Worm (Caenorhabditis elegans) whole organism, early embryonic: Measurements from ENCODE around the gene islo-1.
"Not testable (repeated sequence)": the region's sequence is repeated elsewhere in the genome, so short reads cannot be mapped to it uniquely, and the experiment has no call there.

ENCODE experiments used
- B0310.2 ChIP-seq: sonication (generic microtip); optimal IDR thresholded peaks from 2 replicates; lab custom pipeline; 2016; ENCODE audit warnings: mild to moderate bottlenecking, missing genetic modification characterization, missing compliant biosample characterization
- F13C5.2 ChIP-seq: sonication (generic microtip); optimal IDR thresholded peaks from 2 replicates; lab custom pipeline; 2017; ENCODE audit warnings: mild to moderate bottlenecking, missing genetic modification characterization, inconsistent platforms, missing compliant biosample characterization
- aly-1 ChIP-seq: sonication (generic microtip); optimal IDR thresholded peaks from 2 replicates; lab custom pipeline; 2016; ENCODE audit warnings: missing genetic modification characterization, missing compliant biosample characterization
- ama-1 ChIP-seq: fragments of 150-350 bp; optimal IDR thresholded peaks from 2 replicates; lab custom pipeline; 2014
- ceh-13 ChIP-seq: fragments of 200-800 bp; sonication (Bioruptor generic); optimal IDR thresholded peaks from 2 replicates; lab custom pipeline; 2018; ENCODE audit warnings: mild to moderate bottlenecking, missing genetic modification characterization, missing compliant biosample characterization
- ceh-36 ChIP-seq: sonication (generic microtip); optimal IDR thresholded peaks from 2 replicates; lab custom pipeline; 2016; ENCODE audit warnings: missing genetic modification characterization, inconsistent platforms, missing compliant biosample characterization
- ets-7 ChIP-seq: sonication (generic microtip); optimal IDR thresholded peaks from 2 replicates; lab custom pipeline; 2016; ENCODE audit warnings: missing genotype, missing genetic modification characterization, missing compliant biosample characterization
- flt-1 ChIP-seq: fragments of 200-800 bp; sonication (Bioruptor generic); IDR thresholded peaks from 2 replicates; pipeline ENCODE4 v1.3.6; 2022; ENCODE audit warnings: missing genetic modification characterization, missing compliant biosample characterization
- hmbx-1 ChIP-seq: sonication (generic microtip); optimal IDR thresholded peaks from 2 replicates; lab custom pipeline; 2016; ENCODE audit warnings: mild to moderate bottlenecking, missing genetic modification characterization, missing compliant biosample characterization
- hmg-4 ChIP-seq: fragments of 200-800 bp; sonication (Bioruptor generic); optimal IDR thresholded peaks from 2 replicates; lab custom pipeline; 2018; ENCODE audit warnings: mild to moderate bottlenecking, missing genetic modification characterization, missing compliant biosample characterization
- hnd-1 ChIP-seq: sonication (generic microtip); optimal IDR thresholded peaks from 2 replicates; lab custom pipeline; 2016; ENCODE audit warnings: missing genetic modification characterization, missing compliant biosample characterization
- pes-1 ChIP-seq: fragments of 200-800 bp; sonication (Bioruptor generic); IDR thresholded peaks from 2 replicates; pipeline ENCODE4 v1.3.6; 2022; ENCODE audit warnings: missing genetic modification reagents, missing genetic modification characterization, missing compliant biosample characterization
- scrt-1 ChIP-seq: fragments of 200-800 bp; sonication (Bioruptor generic); IDR thresholded peaks from 2 replicates; pipeline ENCODE4 v1.3.6; 2022; ENCODE audit warnings: missing genetic modification characterization, missing compliant biosample characterization
- sea-1 ChIP-seq: fragments of 200-800 bp; sonication (Bioruptor generic); conservative IDR thresholded peaks from 2 replicates; pipeline ENCODE4 v1.3.6; 2022; ENCODE audit warnings: missing genetic modification characterization, missing compliant biosample characterization
- tbx-11 ChIP-seq: fragments of 200-800 bp; sonication (Bioruptor generic); IDR thresholded peaks from 2 replicates; pipeline ENCODE4 v1.3.6; 2022; ENCODE audit warnings: missing genetic modification characterization, missing compliant biosample characterization
- tbx-37 ChIP-seq: fragments of 200-800 bp; sonication (Bioruptor generic); conservative IDR thresholded peaks from 2 replicates; pipeline ENCODE4 v1.3.6; 2022; ENCODE audit warnings: missing genetic modification reagents, missing genetic modification characterization, missing compliant biosample characterization
- tra-4 ChIP-seq: sonication (generic microtip); optimal IDR thresholded peaks from 2 replicates; lab custom pipeline; 2017; ENCODE audit warnings: missing genetic modification characterization, missing compliant biosample characterization

Gene islo-1

ce11 chrIV:8122349-8122748 is 13.8 kb upstream of the islo-1 start, which contains the start of gene erp-44.3:
erp-44.3 (plus strand) TSS chrIV:8122649.
- TF ChIP-seq tbx-11; B0310.2; hmbx-1 (tag; lab: Kevin White, UChicago): not testable (repeated sequence)

- TF ChIP-seq pes-1 (GFP tag; lab: Robert Waterston, UW) (no peak), hmg-4 (GFP tag; lab: Kevin White, UChicago) (no peak), tbx-37 (GFP tag; lab: Robert Waterston, UW) (no peak), aly-1 (tag; lab: Kevin White, UChicago) (no peak), F13C5.2 (tag; lab: Kevin White, UChicago) (no peak), B0310.2 (no peak), hmbx-1 (tag; lab: Kevin White, UChicago) (no peak), ceh-36 (tag; lab: Kevin White, UChicago) (no peak), scrt-1 (GFP tag; lab: Robert Waterston, UW) (no peak), ama-1 (lab: Kevin White, UChicago) (no peak), tbx-11 (no peak)
Observed at ce11 chrIV:8126902-8127301, 9.3 kb upstream of the islo-1 start, which contains the start of gene ceph-41. ceph-41 (plus strand) TSS chrIV:8127202.

ce11 chrIV:8127430-8127829 is 8.8 kb upstream of the islo-1 start:
- TF ChIP-seq aly-1 (tag; lab: Kevin White, UChicago) (no peak), ama-1 (lab: Kevin White, UChicago) (no peak)

ce11 chrIV:8130131-8130611 is 6.0 kb upstream of the islo-1 start, which contains the start of the genes ndub-11 and moc-3:
ndub-11 (minus strand) TSS chrIV:8130231.
moc-3 (plus strand) TSS chrIV:8130561.
- TF ChIP-seq aly-1 (tag; lab: Kevin White, UChicago): no peak
- TF ChIP-seq ets-7 (tag; lab: Kevin White, UChicago): no peak
- TF ChIP-seq ceh-36 (tag; lab: Kevin White, UChicago): no peak
- no peak for TF ChIP-seq flt-1 (GFP tag; lab: Robert Waterston, UW)
- TF ChIP-seq tbx-11: no peak
- TF ChIP-seq ama-1 (lab: Kevin White, UChicago): no peak
- no peak for TF ChIP-seq tbx-37 (GFP tag; lab: Robert Waterston, UW)
- no peak for TF ChIP-seq ceh-13 (GFP tag; lab: Kevin White, UChicago)
- no peak for TF ChIP-seq B0310.2
- TF ChIP-seq tra-4 (tag; lab: Kevin White, UChicago): no peak

ce11 chrIV:8133536-8133935 is 2.7 kb upstream of the islo-1 start, which contains the start of gene sph-1:
sph-1 (minus strand) TSS chrIV:8133558.
- no peak for TF ChIP-seq ets-7 (tag; lab: Kevin White, UChicago)
- TF ChIP-seq scrt-1 (GFP tag; lab: Robert Waterston, UW): no peak
- no peak for TF ChIP-seq F13C5.2 (tag; lab: Kevin White, UChicago)
- no peak for TF ChIP-seq pes-1 (GFP tag; lab: Robert Waterston, UW)
- no peak for TF ChIP-seq hnd-1 (tag; lab: Kevin White, UChicago)
- TF ChIP-seq ama-1 (lab: Kevin White, UChicago): no peak
- no peak for TF ChIP-seq hmbx-1 (tag; lab: Kevin White, UChicago)
- TF ChIP-seq tbx-37 (GFP tag; lab: Robert Waterston, UW): no peak
- no peak for TF ChIP-seq B0310.2
- TF ChIP-seq ceh-13 (GFP tag; lab: Kevin White, UChicago): no peak
- TF ChIP-seq ceh-36 (tag; lab: Kevin White, UChicago): no peak

- TF ChIP-seq F13C5.2 (tag; lab: Kevin White, UChicago): no peak
- no peak for TF ChIP-seq ceh-36 (tag; lab: Kevin White, UChicago)
- no peak for TF ChIP-seq hmbx-1 (tag; lab: Kevin White, UChicago)
- no peak for TF ChIP-seq scrt-1 (GFP tag; lab: Robert Waterston, UW)
- no peak for TF ChIP-seq ets-7 (tag; lab: Kevin White, UChicago)
- no peak for TF ChIP-seq hmg-4 (GFP tag; lab: Kevin White, UChicago)
- no peak for TF ChIP-seq hnd-1 (tag; lab: Kevin White, UChicago)
- no peak for TF ChIP-seq B0310.2
- TF ChIP-seq tra-4 (tag; lab: Kevin White, UChicago): no peak
- no peak for TF ChIP-seq flt-1 (GFP tag; lab: Robert Waterston, UW)
- no peak for TF ChIP-seq aly-1 (tag; lab: Kevin White, UChicago)
- TF ChIP-seq ceh-13 (GFP tag; lab: Kevin White, UChicago): no peak
- no peak for TF ChIP-seq sea-1 (GFP tag; lab: Robert Waterston, UW)
- no peak for TF ChIP-seq tbx-37 (GFP tag; lab: Robert Waterston, UW)
- no peak for TF ChIP-seq ama-1 (lab: Kevin White, UChicago)
- no peak for TF ChIP-seq tbx-11
- TF ChIP-seq pes-1 (GFP tag; lab: Robert Waterston, UW): no peak
Observed at ce11 chrIV:8136548-8136947, 359 bp downstream of the islo-1 start.

ce11 chrIV:8138984-8139383 is 2.8 kb downstream of the islo-1 start, which contains the start of gene pmk-3:
pmk-3 (plus strand) TSS chrIV:8139219.
- TF ChIP-seq pes-1 (GFP tag; lab: Robert Waterston, UW) (no peak), tbx-37 (GFP tag; lab: Robert Waterston, UW) (no peak), ets-7 (tag; lab: Kevin White, UChicago) (no peak), hnd-1 (tag; lab: Kevin White, UChicago) (no peak), hmbx-1 (tag; lab: Kevin White, UChicago) (no peak), ceh-13 (GFP tag; lab: Kevin White, UChicago) (no peak), tbx-11 (no peak), tra-4 (tag; lab: Kevin White, UChicago) (no peak), sea-1 (GFP tag; lab: Robert Waterston, UW) (no peak), B0310.2 (no peak), ceh-36 (tag; lab: Kevin White, UChicago) (no peak), flt-1 (GFP tag; lab: Robert Waterston, UW) (no peak)
